Fruit fly (Drosophila melanogaster) whole organism, embryonic: ENCODE measurements around the gene CG9393.
A peak's percentile ranks its signal among the peaks of the same experiment; 100 is the strongest.

Experiments
- Bteb2 ChIP-seq: fragments of 200-800 bp; sonication (Bioruptor generic); optimal IDR thresholded peaks from 2 replicates; lab custom pipeline; 2016; ENCODE audit warnings: missing biosample characterization, missing genetic modification characterization
- CG10147 ChIP-seq: fragments of 200-800 bp; sonication (Bioruptor generic); optimal IDR thresholded peaks from 2 replicates; lab custom pipeline; 2019; ENCODE audit warnings: missing biosample characterization, mild to moderate bottlenecking, missing genetic modification characterization, moderate library complexity
- CG10274 ChIP-seq: fragments of 200-800 bp; sonication (Bioruptor generic); optimal IDR thresholded peaks from 3 replicates; lab custom pipeline; 2017; ENCODE audit warnings: missing biosample characterization, mild to moderate bottlenecking, missing genetic modification characterization
- CG10321 ChIP-seq: fragments of 200-800 bp; sonication (Bioruptor generic); IDR thresholded peaks from 2 replicates; pipeline ENCODE4 v1.3.6; 2022; ENCODE audit warnings: missing biosample characterization, missing genetic modification characterization
- CG10654 ChIP-seq: fragments of 200-800 bp; sonication (Bioruptor generic); optimal IDR thresholded peaks from 2 replicates; lab custom pipeline; 2016; ENCODE audit warnings: missing biosample characterization, missing genetic modification characterization
- CG12155 ChIP-seq: fragments of 200-800 bp; sonication (Bioruptor generic); optimal IDR thresholded peaks from 3 replicates; lab custom pipeline; 2016; ENCODE audit warnings: missing biosample characterization, missing genetic modification characterization
- CG12744 ChIP-seq: fragments of 200-800 bp; sonication (Bioruptor generic); optimal IDR thresholded peaks from 2 replicates; lab custom pipeline; 2016; ENCODE audit warnings: missing biosample characterization, missing genetic modification characterization
- CG15696 ChIP-seq: fragments of 200-800 bp; sonication (Bioruptor generic); optimal IDR thresholded peaks from 2 replicates; lab custom pipeline; 2019; ENCODE audit warnings: missing biosample characterization, mild to moderate bottlenecking, missing genetic modification characterization, moderate library complexity
- CG1602 ChIP-seq: fragments of 200-800 bp; sonication (Bioruptor generic); optimal IDR thresholded peaks from 3 replicates; lab custom pipeline; 2016; ENCODE audit warnings: missing biosample characterization, missing genetic modification characterization
- CG1603 ChIP-seq: fragments of 200-800 bp; sonication (Bioruptor generic); optimal IDR thresholded peaks from 2 replicates; lab custom pipeline; 2019; ENCODE audit warnings: missing biosample characterization, mild to moderate bottlenecking, missing genetic modification characterization, moderate library complexity
- CG17186 ChIP-seq: fragments of 200-800 bp; sonication (Bioruptor generic); optimal IDR thresholded peaks from 3 replicates; lab custom pipeline; 2017; ENCODE audit warnings: missing biosample characterization, missing genetic modification reagents, missing genetic modification characterization
- CG18764 ChIP-seq: fragments of 200-800 bp; sonication (Bioruptor generic); optimal IDR thresholded peaks from 3 replicates; lab custom pipeline; 2016; ENCODE audit warnings: missing biosample characterization, missing genetic modification characterization
- CG2202 ChIP-seq: fragments of 200-800 bp; sonication (Bioruptor generic); optimal IDR thresholded peaks from 2 replicates; lab custom pipeline; 2018; ENCODE audit warnings: missing biosample characterization, mild to moderate bottlenecking, missing genetic modification characterization
- CG3163 ChIP-seq: fragments of 200-800 bp; sonication (Bioruptor generic); optimal IDR thresholded peaks from 3 replicates; lab custom pipeline; 2016; ENCODE audit warnings: missing biosample characterization, missing genetic modification characterization
- CG33213 ChIP-seq: fragments of 200-800 bp; sonication (Bioruptor generic); optimal IDR thresholded peaks from 3 replicates; lab custom pipeline; 2016; ENCODE audit warnings: missing biosample characterization, missing genetic modification characterization
- CG8089 ChIP-seq: fragments of 200-800 bp; sonication (Bioruptor generic); optimal IDR thresholded peaks from 3 replicates; lab custom pipeline; 2016; ENCODE audit warnings: missing biosample characterization, missing genetic modification characterization
- CG9437 ChIP-seq: fragments of 200-800 bp; sonication (Bioruptor generic); optimal IDR thresholded peaks from 2 replicates; lab custom pipeline; 2018; ENCODE audit warnings: missing biosample characterization, mild to moderate bottlenecking, missing genetic modification characterization
- D19A ChIP-seq: fragments of 200-800 bp; optimal IDR thresholded peaks from 3 replicates; lab custom pipeline; 2019; ENCODE audit warnings: missing biosample characterization, mild to moderate bottlenecking, missing genetic modification characterization, moderate library complexity
- Fer1 ChIP-seq: fragments of 200-800 bp; sonication (Bioruptor generic); optimal IDR thresholded peaks from 2 replicates; lab custom pipeline; 2017; ENCODE audit warnings: missing biosample characterization, mild to moderate bottlenecking, missing genetic modification characterization
- Hmx ChIP-seq: fragments of 200-800 bp; sonication (Bioruptor generic); optimal IDR thresholded peaks from 2 replicates; lab custom pipeline; 2016; ENCODE audit warnings: missing biosample characterization, missing genetic modification characterization
- MESR4 ChIP-seq: fragments of 200-800 bp; sonication (Bioruptor generic); optimal IDR thresholded peaks from 2 replicates; lab custom pipeline; 2018; ENCODE audit warnings: missing biosample characterization, mild to moderate bottlenecking, missing genetic modification characterization, moderate library complexity
- Mad ChIP-seq: fragments of 200-800 bp; sonication (Bioruptor generic); optimal IDR thresholded peaks from 2 replicates; lab custom pipeline; 2016; ENCODE audit warnings: missing biosample characterization, missing genetic modification characterization
- Med ChIP-seq: fragments of 200-800 bp; sonication (Bioruptor generic); peaks from one replicate; lab custom pipeline; 2016; ENCODE audit warnings: missing biosample characterization, missing genetic modification characterization, mild to moderate bottlenecking, inconsistent platforms, moderate library complexity
- NfI ChIP-seq: fragments of 200-800 bp; sonication (Bioruptor generic); optimal IDR thresholded peaks from 3 replicates; lab custom pipeline; 2018; ENCODE audit warnings: missing biosample characterization, mild to moderate bottlenecking, missing genetic modification characterization, moderate library complexity
- Oli ChIP-seq: fragments of 200-800 bp; sonication (Bioruptor generic); optimal IDR thresholded peaks from 2 replicates; lab custom pipeline; 2018; ENCODE audit warnings: missing biosample characterization, mild to moderate bottlenecking, missing genetic modification characterization, moderate library complexity
- Xbp1 ChIP-seq: fragments of 200-800 bp; sonication (Bioruptor generic); optimal IDR thresholded peaks from 3 replicates; lab custom pipeline; 2016; ENCODE audit warnings: missing biosample characterization, mild to moderate bottlenecking, missing genetic modification characterization
- Xrp1 ChIP-seq: fragments of 200-800 bp; sonication (Bioruptor generic); IDR thresholded peaks from 2 replicates; pipeline ENCODE4 v1.3.6; 2022; ENCODE audit warnings: missing biosample characterization, missing genetic modification characterization
- ab ChIP-seq: fragments of 200-800 bp; sonication (Bioruptor generic); optimal IDR thresholded peaks from 2 replicates; lab custom pipeline; 2016; ENCODE audit warnings: missing biosample characterization, missing genetic modification characterization
- bbx ChIP-seq: fragments of 200-800 bp; sonication (Bioruptor generic); IDR thresholded peaks from 2 replicates; pipeline ENCODE4 v1.3.6; 2022; ENCODE audit warnings: missing biosample characterization, missing genetic modification characterization; ENCODE audit not compliant: partially characterized antibody
- chn ChIP-seq: fragments of 200-800 bp; sonication (Bioruptor generic); optimal IDR thresholded peaks from 2 replicates; lab custom pipeline; 2016; ENCODE audit warnings: missing biosample characterization, missing genetic modification characterization
- da ChIP-seq: fragments of 200-800 bp; sonication (Bioruptor generic); optimal IDR thresholded peaks from 2 replicates; lab custom pipeline; 2016; ENCODE audit warnings: missing biosample characterization, missing genetic modification characterization
- emc ChIP-seq: fragments of 200-800 bp; sonication (Bioruptor generic); optimal IDR thresholded peaks from 2 replicates; lab custom pipeline; 2016; ENCODE audit warnings: missing biosample characterization, missing genetic modification characterization
- ems ChIP-seq: fragments of 200-800 bp; sonication (Bioruptor generic); optimal IDR thresholded peaks from 3 replicates; lab custom pipeline; 2016; ENCODE audit warnings: missing biosample characterization, missing genetic modification characterization
- ewg ChIP-seq: fragments of 200-800 bp; sonication (Bioruptor generic); optimal IDR thresholded peaks from 3 replicates; lab custom pipeline; 2017; ENCODE audit warnings: mild to moderate bottlenecking, missing biosample characterization, missing genetic modification reagents, missing genetic modification characterization
- ftz-f1 ChIP-seq: fragments of 200-800 bp; sonication (Bioruptor generic); optimal IDR thresholded peaks from 2 replicates; lab custom pipeline; 2016; ENCODE audit warnings: missing biosample characterization, missing genetic modification characterization
- fu2 ChIP-seq: fragments of 200-800 bp; sonication (Bioruptor generic); optimal IDR thresholded peaks from 2 replicates; lab custom pipeline; 2016; ENCODE audit warnings: missing biosample characterization, missing genetic modification characterization
- her ChIP-seq: fragments of 200-800 bp; sonication (Bioruptor generic); optimal IDR thresholded peaks from 2 replicates; lab custom pipeline; 2016; ENCODE audit warnings: missing biosample characterization, missing genetic modification characterization
- lov ChIP-seq, 2 experiments: fragments of 200-800 bp in 1 of 2; fragments of >200 bp in 1 of 2; sonication (Bioruptor generic) in 1 of 2; IDR thresholded peaks in 1 of 2; optimal IDR thresholded peaks in 1 of 2; 2 replicates in 1 of 2; 3 replicates in 1 of 2; pipeline versions ENCODE4 v1.3.6 to Lab custom; 2017 to 2022; ENCODE audit warnings: missing biosample characterization in 1 of 2, missing genetic modification characterization in 1 of 2
- mam ChIP-seq: fragments of 200-800 bp; sonication (Bioruptor generic); optimal IDR thresholded peaks from 3 replicates; lab custom pipeline; 2016; ENCODE audit warnings: missing biosample characterization, missing genetic modification characterization
- otp ChIP-seq: fragments of 200-800 bp; sonication (Bioruptor generic); IDR thresholded peaks from 3 replicates; pipeline ENCODE4, ENCODE4 v1.3.6; 2022; ENCODE audit warnings: missing biosample characterization, missing genetic modification characterization
- pros ChIP-seq: fragments of 200-800 bp; sonication (Bioruptor generic); optimal IDR thresholded peaks from 3 replicates; lab custom pipeline; 2019; ENCODE audit warnings: missing biosample characterization, mild to moderate bottlenecking, missing genetic modification characterization, moderate library complexity
- pzg ChIP-seq: fragments of 200-800 bp; sonication (Bioruptor generic); optimal IDR thresholded peaks from 3 replicates; lab custom pipeline; 2018; ENCODE audit warnings: missing biosample characterization, mild to moderate bottlenecking, missing genetic modification characterization, moderate library complexity
- slou ChIP-seq: fragments of 200-800 bp; sonication (Bioruptor generic); optimal IDR thresholded peaks from 3 replicates; lab custom pipeline; 2016; ENCODE audit warnings: missing biosample characterization, missing genetic modification characterization
- sqz ChIP-seq: fragments of 200-800 bp; sonication (Bioruptor generic); optimal IDR thresholded peaks from 3 replicates; lab custom pipeline; 2018; ENCODE audit warnings: missing biosample characterization, mild to moderate bottlenecking, missing genetic modification characterization
- tap ChIP-seq: fragments of 200-800 bp; optimal IDR thresholded peaks from 3 replicates; lab custom pipeline; 2019; ENCODE audit warnings: missing biosample characterization, mild to moderate bottlenecking, missing genetic modification characterization, moderate library complexity
- tgo ChIP-seq: fragments of 200-800 bp; sonication (Bioruptor generic); IDR thresholded peaks from 3 replicates; pipeline ENCODE4 v1.3.6; 2022; ENCODE audit warnings: missing biosample characterization, missing genetic modification characterization
- tio ChIP-seq: fragments of 200-800 bp; sonication (Bioruptor generic); optimal IDR thresholded peaks from 2 replicates; lab custom pipeline; 2017; ENCODE audit warnings: missing biosample characterization, missing genetic modification characterization, inconsistent platforms
- trem ChIP-seq: fragments of 200-800 bp; optimal IDR thresholded peaks from 3 replicates; lab custom pipeline; 2019; ENCODE audit warnings: missing biosample characterization, mild to moderate bottlenecking, missing genetic modification characterization, moderate library complexity
- tx ChIP-seq: fragments of 200-800 bp; sonication (Bioruptor generic); optimal IDR thresholded peaks from 2 replicates; lab custom pipeline; 2016; ENCODE audit warnings: missing biosample characterization, missing genetic modification characterization
- vvl ChIP-seq: fragments of 200-800 bp; sonication (Bioruptor generic); IDR thresholded peaks from 2 replicates; pipeline ENCODE4 v1.3.6; 2022; ENCODE audit warnings: missing biosample characterization, missing genetic modification characterization
- zen ChIP-seq: fragments of 200-800 bp; sonication (Bioruptor generic); optimal IDR thresholded peaks from 3 replicates; lab custom pipeline; 2018; ENCODE audit warnings: missing biosample characterization, mild to moderate bottlenecking, missing genetic modification characterization, moderate library complexity

Gene CG9393

DNA sequence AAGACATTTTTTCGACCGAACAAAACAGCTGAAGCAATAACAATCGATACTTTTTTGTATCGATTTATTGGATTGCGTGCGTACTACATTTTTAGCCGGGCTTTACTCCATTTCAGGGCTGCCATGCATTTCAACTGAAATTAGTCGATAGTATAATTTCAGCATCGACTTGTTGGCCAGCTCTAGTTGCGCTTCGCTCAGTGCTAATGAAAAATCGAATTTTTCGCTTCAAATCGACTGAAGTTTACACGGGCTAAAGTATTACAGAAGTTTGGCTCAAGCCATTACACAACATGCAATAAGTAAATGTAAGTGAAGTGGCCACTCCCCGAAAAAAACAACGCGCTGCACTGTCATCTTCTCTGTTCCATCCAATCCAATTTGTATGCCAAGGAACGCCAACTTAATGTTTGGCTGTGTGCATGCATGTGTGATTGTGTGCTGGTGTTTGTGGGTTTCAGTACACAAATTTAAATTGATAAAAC lies 47.6 kb downstream of the CG9393 start, which contains the start of the genes mRpL47, CG8176 and Kdm3 (continued):
- TF ChIP-seq CG15696 (tag; lab: Kevin White, UChicago) (peak; percentile 51), Bteb2 (GFP tag; lab: Kevin White, UChicago) (peak; percentile 61), Med (GFP tag; lab: Kevin White, UChicago) (peak; percentile 98), bbx (no peak), MESR4 (GFP tag; lab: Kevin White, UChicago) (peak; percentile 91), tio (no peak), CG2202 (tag; lab: Kevin White, UChicago) (peak; percentile 19), CG12155 (GFP tag; lab: Kevin White, UChicago) (peak; percentile 70), CG10274 (GFP tag; lab: Kevin White, UChicago) (no peak), pzg (peak; percentile 100), chn (peak; percentile 75), CG17186 (GFP tag; lab: Kevin White, UChicago) (peak; percentile 97), CG3163 (GFP tag; lab: Kevin White, UChicago) (peak; percentile 61), tgo (GFP tag; lab: Robert Waterston, UW) (no peak), CG10147 (peak; percentile 47), fu2 (GFP tag; lab: Kevin White, UChicago) (peak; percentile 69), CG1602 (peak; percentile 38), tx (peak; percentile 70), CG10654 (GFP tag; lab: Kevin White, UChicago) (peak; percentile 52), Hmx (GFP tag; lab: Kevin White, UChicago) (no peak), ewg (GFP tag; lab: Kevin White, UChicago) (peak; percentile 37), Mad (peak; percentile 66), vvl (GFP tag; lab: Robert Waterston, UW) (no peak), slou (peak; percentile 79), pros (GFP tag; lab: Kevin White, UChicago) (no peak), her (GFP tag; lab: Kevin White, UChicago) (peak; percentile 63), CG9437 (no peak), CG8089 (GFP tag; lab: Kevin White, UChicago) (peak; percentile 37), zen (tag; lab: Kevin White, UChicago) (peak; percentile 66), CG10321 (GFP tag; lab: Robert Waterston, UW) (no peak), CG1603 (tag; lab: Kevin White, UChicago) (peak; percentile 94), Fer1 (peak; percentile 51), CG12744 (GFP tag; lab: Kevin White, UChicago) (peak; percentile 48), lov (optimal IDR thresholded peaks at IDR 0.05; lab: Kevin White, UChicago) (no peak), lov (GFP tag; IDR thresholded peaks at IDR 0.05; lab: Robert Waterston, UW) (no peak), mam (GFP tag; lab: Kevin White, UChicago) (peak; percentile 90), sqz (peak; percentile 51), otp (GFP tag; lab: Robert Waterston, UW) (no peak), emc (GFP tag; lab: Kevin White, UChicago) (peak; percentile 43), Xbp1 (GFP tag; lab: Kevin White, UChicago) (peak; percentile 71), ab (peak; percentile 29), ftz-f1 (GFP tag; lab: Kevin White, UChicago) (peak; percentile 26), Oli (tag; lab: Kevin White, UChicago) (no peak), Xrp1 (GFP tag; lab: Robert Waterston, UW) (no peak), ems (GFP tag; lab: Kevin White, UChicago) (peak; percentile 35), trem (tag; lab: Kevin White, UChicago) (peak; percentile 90), NfI (GFP tag; lab: Kevin White, UChicago) (peak; percentile 61), da (peak; percentile 16), D19A (peak; percentile 43), CG33213 (peak; percentile 87), CG18764 (GFP tag; lab: Kevin White, UChicago) (peak; percentile 55), tap (peak; percentile 24)
